Fruit fly (Drosophila melanogaster) whole organism, embryonic: Measurements from ENCODE around the gene P5CDh2.
A peak's percentile ranks its signal among the peaks of the same experiment; 100 is the strongest.

Experiments used
- Blimp-1 ChIP-seq: fragments of 200-800 bp; sonication (Bioruptor generic); optimal IDR thresholded peaks from 3 replicates; lab custom pipeline; 2018; ENCODE audit warnings: missing biosample characterization, missing genetic modification characterization, mild to moderate bottlenecking, moderate library complexity, missing genetic modification reagents
- CG10431 ChIP-seq: fragments of 200-800 bp; sonication (Bioruptor generic); optimal IDR thresholded peaks from 3 replicates; lab custom pipeline; 2018; ENCODE audit warnings: missing biosample characterization, mild to moderate bottlenecking, missing genetic modification characterization
- CG10979 ChIP-seq: fragments of 200-800 bp; sonication (Bioruptor generic); optimal IDR thresholded peaks from 2 replicates; lab custom pipeline; 2018; ENCODE audit warnings: missing biosample characterization, mild to moderate bottlenecking, missing genetic modification characterization, moderate library complexity
- CG12391 ChIP-seq: fragments of 200-800 bp; sonication (Bioruptor generic); optimal IDR thresholded peaks from 3 replicates; lab custom pipeline; 2018; ENCODE audit warnings: missing biosample characterization, mild to moderate bottlenecking, missing genetic modification characterization, moderate library complexity
- CG13424 ChIP-seq: fragments of 200-800 bp; sonication (Bioruptor generic); optimal IDR thresholded peaks from 2 replicates; lab custom pipeline; 2019; ENCODE audit warnings: missing biosample characterization, mild to moderate bottlenecking, missing genetic modification characterization, moderate library complexity
- CG14710 ChIP-seq: fragments of 200-800 bp; sonication (Bioruptor generic); optimal IDR thresholded peaks from 3 replicates; lab custom pipeline; 2019; ENCODE audit warnings: missing biosample characterization, mild to moderate bottlenecking, missing genetic modification characterization, moderate library complexity
- CG15479 ChIP-seq: fragments of 200-800 bp; sonication (Bioruptor generic); optimal IDR thresholded peaks from 3 replicates; lab custom pipeline; 2019; ENCODE audit warnings: missing biosample characterization, mild to moderate bottlenecking, missing genetic modification characterization, moderate library complexity
- CG15601 ChIP-seq: fragments of 200-800 bp; sonication (Bioruptor generic); optimal IDR thresholded peaks from 3 replicates; lab custom pipeline; 2019; ENCODE audit warnings: missing biosample characterization, mild to moderate bottlenecking, missing genetic modification characterization, moderate library complexity
- CG17361 ChIP-seq: fragments of 200-800 bp; sonication (Bioruptor generic); IDR thresholded peaks from 3 replicates; pipeline ENCODE4 v1.3.6; 2022; ENCODE audit warnings: missing biosample characterization, missing genetic modification characterization
- CG17829 ChIP-seq: fragments of 200-800 bp; optimal IDR thresholded peaks from 2 replicates; lab custom pipeline; 2019; ENCODE audit warnings: missing biosample characterization, mild to moderate bottlenecking, missing genetic modification characterization, moderate library complexity
- CG18262 ChIP-seq: fragments of 200-800 bp; optimal IDR thresholded peaks from 3 replicates; lab custom pipeline; 2019; ENCODE audit warnings: missing biosample characterization, mild to moderate bottlenecking, missing genetic modification characterization, moderate library complexity
- CG2712 ChIP-seq: fragments of 200-800 bp; optimal IDR thresholded peaks from 3 replicates; lab custom pipeline; 2019; ENCODE audit warnings: missing biosample characterization, mild to moderate bottlenecking, missing genetic modification characterization, moderate library complexity
- CG33557 ChIP-seq: fragments of 200-800 bp; sonication (Bioruptor generic); optimal IDR thresholded peaks from 2 replicates; lab custom pipeline; 2019; ENCODE audit warnings: missing biosample characterization, mild to moderate bottlenecking, missing genetic modification characterization, moderate library complexity
- CG4424 ChIP-seq: fragments of 200-800 bp; sonication (Bioruptor generic); optimal IDR thresholded peaks from 3 replicates; lab custom pipeline; 2016; ENCODE audit warnings: missing biosample characterization, missing genetic modification characterization
- CG6254 ChIP-seq: fragments of 200-800 bp; sonication (Bioruptor generic); optimal IDR thresholded peaks from 3 replicates; lab custom pipeline; 2017; ENCODE audit warnings: mild to moderate bottlenecking, missing biosample characterization, missing genetic modification reagents, missing genetic modification characterization
- CG7786 ChIP-seq: fragments of 200-800 bp; sonication (Bioruptor generic); optimal IDR thresholded peaks from 2 replicates; lab custom pipeline; 2016; ENCODE audit warnings: missing biosample characterization, missing genetic modification characterization
- CG7839 ChIP-seq: fragments of 200-800 bp; sonication (Bioruptor generic); optimal IDR thresholded peaks from 3 replicates; lab custom pipeline; 2018; ENCODE audit warnings: missing biosample characterization, mild to moderate bottlenecking, missing genetic modification characterization, moderate library complexity
- CG8290 ChIP-seq, 3 experiments: fragments of 200-800 bp; sonication (Bioruptor generic); optimal IDR thresholded peaks; 2 replicates each; lab custom pipeline; 2016 to 2019; ENCODE audit warnings: missing biosample characterization in 3 of 3, missing genetic modification characterization in 3 of 3, mild to moderate bottlenecking in 2 of 3, moderate library complexity in 1 of 3
- CG8388 ChIP-seq: fragments of 200-800 bp; sonication (Bioruptor generic); optimal IDR thresholded peaks from 2 replicates; lab custom pipeline; 2019; ENCODE audit warnings: missing biosample characterization, mild to moderate bottlenecking, missing genetic modification characterization, moderate library complexity
- CG9437 ChIP-seq: fragments of 200-800 bp; sonication (Bioruptor generic); optimal IDR thresholded peaks from 2 replicates; lab custom pipeline; 2018; ENCODE audit warnings: missing biosample characterization, mild to moderate bottlenecking, missing genetic modification characterization
- CG9727 ChIP-seq: fragments of 200-800 bp; sonication (Bioruptor generic); optimal IDR thresholded peaks from 3 replicates; lab custom pipeline; 2017; ENCODE audit warnings: missing biosample characterization, mild to moderate bottlenecking, missing genetic modification characterization
- CoRest ChIP-seq: fragments of 200-800 bp; sonication (Bioruptor generic); optimal IDR thresholded peaks from 3 replicates; lab custom pipeline; 2018; ENCODE audit warnings: missing biosample characterization, mild to moderate bottlenecking, missing genetic modification characterization, moderate library complexity
- D ChIP-seq, 2 experiments: fragments of 200-800 bp in 1 of 2; fragments of >200 bp in 1 of 2; sonication (Bioruptor generic) in 1 of 2; optimal IDR thresholded peaks; 2 replicates in 1 of 2; 3 replicates in 1 of 2; lab custom pipeline; 2017; ENCODE audit warnings: mild to moderate bottlenecking in 1 of 2, missing biosample characterization in 1 of 2, missing genetic modification characterization in 1 of 2, missing genetic modification reagents in 1 of 2
- Hr78 ChIP-seq, 2 experiments: fragments of 200-800 bp in 1 of 2; fragments of >200 bp in 1 of 2; sonication (Bioruptor generic) in 1 of 2; optimal IDR thresholded peaks; 2 replicates each; lab custom pipeline; 2017 to 2019; ENCODE audit warnings: missing biosample characterization in 2 of 2, missing genetic modification characterization in 2 of 2, mild to moderate bottlenecking in 1 of 2, moderate library complexity in 1 of 2
- Kr ChIP-seq: fragments of 200-800 bp; sonication (Bioruptor generic); optimal IDR thresholded peaks from 2 replicates; lab custom pipeline; 2017; ENCODE audit warnings: missing biosample characterization, mild to moderate bottlenecking, missing genetic modification characterization
- Nf-YA ChIP-seq: fragments of 200-800 bp; sonication (Bioruptor generic); IDR thresholded peaks from 2 replicates; pipeline ENCODE4 v1.3.6; 2022; ENCODE audit warnings: missing biosample characterization, missing genetic modification characterization
- Oli ChIP-seq: fragments of 200-800 bp; sonication (Bioruptor generic); optimal IDR thresholded peaks from 2 replicates; lab custom pipeline; 2018; ENCODE audit warnings: missing biosample characterization, mild to moderate bottlenecking, missing genetic modification characterization, moderate library complexity
- Rfx ChIP-seq: fragments of 200-800 bp; sonication (Bioruptor generic); IDR thresholded peaks from 2 replicates; pipeline ENCODE4 v1.3.6; 2022; ENCODE audit warnings: missing biosample characterization, missing genetic modification characterization
- Sox100B ChIP-seq: fragments of 200-800 bp; sonication (Bioruptor generic); optimal IDR thresholded peaks from 3 replicates; lab custom pipeline; 2018; ENCODE audit warnings: missing biosample characterization, mild to moderate bottlenecking, missing genetic modification characterization
- Stat92E ChIP-seq, 3 experiments: fragments of >200 bp in 2 of 3; fragments of 200-800 bp in 1 of 3; sonication (Bioruptor generic) in 1 of 3; optimal IDR thresholded peaks; 2 replicates each; lab custom pipeline; 2017 to 2019; ENCODE audit warnings: missing biosample characterization in 3 of 3, missing genetic modification characterization in 3 of 3, mild to moderate bottlenecking in 1 of 3, moderate library complexity in 1 of 3
- Taf1 ChIP-seq: fragments of 200-800 bp; sonication (Bioruptor generic); IDR thresholded peaks from 2 replicates; pipeline ENCODE4 v1.3.6; 2022; ENCODE audit warnings: missing biosample characterization, missing genetic modification characterization
- dati ChIP-seq: fragments of 200-800 bp; sonication (Bioruptor generic); IDR thresholded peaks from 2 replicates; pipeline ENCODE4 v1.3.6; 2022; ENCODE audit warnings: missing biosample characterization, missing genetic modification characterization
- dmrt11E ChIP-seq: fragments of 200-800 bp; sonication (Bioruptor generic); optimal IDR thresholded peaks from 3 replicates; lab custom pipeline; 2018; ENCODE audit warnings: missing biosample characterization, mild to moderate bottlenecking, missing genetic modification characterization, moderate library complexity
- ewg ChIP-seq: fragments of 200-800 bp; sonication (Bioruptor generic); optimal IDR thresholded peaks from 3 replicates; lab custom pipeline; 2017; ENCODE audit warnings: mild to moderate bottlenecking, missing biosample characterization, missing genetic modification reagents, missing genetic modification characterization
- fd96Cb ChIP-seq: fragments of 200-800 bp; sonication (Bioruptor generic); optimal IDR thresholded peaks from 2 replicates; lab custom pipeline; 2018; ENCODE audit warnings: missing biosample characterization, mild to moderate bottlenecking, missing genetic modification characterization, moderate library complexity
- fru ChIP-seq: fragments of >200 bp; optimal IDR thresholded peaks from 2 replicates; lab custom pipeline; 2017
- gsb-n ChIP-seq: fragments of 200-800 bp; sonication (Bioruptor generic); optimal IDR thresholded peaks from 3 replicates; lab custom pipeline; 2018; ENCODE audit warnings: missing biosample characterization, mild to moderate bottlenecking, missing genetic modification characterization
- hbn ChIP-seq: fragments of 200-800 bp; sonication (Bioruptor generic); IDR thresholded peaks from 2 replicates; pipeline ENCODE4 v1.3.6; 2022; ENCODE audit warnings: missing biosample characterization, missing genetic modification characterization; ENCODE audit not compliant: partially characterized antibody
- knrl ChIP-seq: fragments of 200-800 bp; sonication (Bioruptor generic); IDR thresholded peaks from 3 replicates; pipeline ENCODE4 v1.3.6; 2022; ENCODE audit warnings: missing biosample characterization, missing genetic modification characterization; ENCODE audit not compliant: partially characterized antibody
- lola ChIP-seq, 3 experiments: fragments of >200 bp in 2 of 3; fragments of 200-800 bp in 1 of 3; sonication (Bioruptor generic) in 1 of 3; optimal IDR thresholded peaks; 2 replicates each; lab custom pipeline; 2017 to 2019; ENCODE audit warnings: missing biosample characterization in 3 of 3, missing genetic modification characterization in 3 of 3, mild to moderate bottlenecking in 1 of 3, moderate library complexity in 1 of 3
- pho ChIP-seq: fragments of 200-800 bp; sonication (Bioruptor generic); optimal IDR thresholded peaks from 2 replicates; lab custom pipeline; 2016; ENCODE audit warnings: missing biosample characterization, missing genetic modification characterization
- run ChIP-seq: fragments of 200-800 bp; sonication (Bioruptor generic); optimal IDR thresholded peaks from 3 replicates; lab custom pipeline; 2018; ENCODE audit warnings: missing biosample characterization, mild to moderate bottlenecking, missing genetic modification characterization
- sc ChIP-seq, 3 experiments: fragments of >200 bp in 2 of 3; fragments of 200-800 bp in 1 of 3; sonication (Bioruptor generic) in 1 of 3; optimal IDR thresholded peaks; 2 replicates in 2 of 3; 3 replicates in 1 of 3; lab custom pipeline; 2017; ENCODE audit warnings: mild to moderate bottlenecking in 1 of 3, missing biosample characterization in 1 of 3, missing genetic modification characterization in 1 of 3, missing genetic modification reagents in 1 of 3
- shn ChIP-seq: fragments of 200-800 bp; sonication (Bioruptor generic); optimal IDR thresholded peaks from 3 replicates; lab custom pipeline; 2016; ENCODE audit warnings: missing biosample characterization, missing genetic modification characterization
- trem ChIP-seq: fragments of 200-800 bp; optimal IDR thresholded peaks from 3 replicates; lab custom pipeline; 2019; ENCODE audit warnings: missing biosample characterization, mild to moderate bottlenecking, missing genetic modification characterization, moderate library complexity
- wek ChIP-seq: fragments of 200-800 bp; sonication (Bioruptor generic); optimal IDR thresholded peaks from 3 replicates; lab custom pipeline; 2018; ENCODE audit warnings: missing biosample characterization, mild to moderate bottlenecking, missing genetic modification characterization, moderate library complexity
- z ChIP-seq: fragments of 200-800 bp; sonication (Bioruptor generic); IDR thresholded peaks from 3 replicates; pipeline ENCODE4 v1.3.6; 2022; ENCODE audit warnings: missing biosample characterization, missing genetic modification characterization

P5CDh2 gene

DNA sequence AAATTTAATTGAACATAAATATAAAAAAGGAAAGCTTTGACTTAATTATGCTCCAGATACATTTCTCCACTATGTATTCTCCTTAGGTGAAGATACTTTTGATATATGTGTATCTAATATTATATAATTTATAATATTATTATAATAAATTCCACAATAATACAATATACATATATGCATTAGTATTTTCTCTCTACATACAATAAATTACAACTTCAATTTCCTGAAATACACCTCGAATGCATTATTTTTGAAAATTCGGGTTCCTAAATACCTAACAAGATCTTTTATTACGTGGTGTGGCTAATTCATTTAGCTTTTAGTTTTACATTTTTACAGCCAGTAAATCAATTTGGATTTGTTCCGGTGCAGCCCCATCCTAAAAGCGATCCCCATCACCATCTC lies 47.4 kb upstream of the P5CDh2 start (continued):
- TF ChIP-seq sc (optimal IDR thresholded peaks at IDR 0.05; lab: Kevin White, UChicago) (no peak), sc (GFP tag; optimal IDR thresholded peaks at IDR 0.05; lab: Kevin White, UChicago) (peak; percentile 11), lola (GFP tag; optimal IDR thresholded peaks at IDR 0.05; lab: Kevin White, UChicago) (peak in 1 of 3 experiments; percentile 76), CG8290 (GFP tag; optimal IDR thresholded peaks at IDR 0.05; lab: Kevin White, UChicago) (no peak), CG8290 (tag; optimal IDR thresholded peaks at IDR 0.05; lab: Kevin White, UChicago) (no peak), CG17361 (GFP tag; lab: Robert Waterston, UW) (peak; percentile 76), fd96Cb (tag; lab: Kevin White, UChicago) (peak; percentile 42), dati (GFP tag; lab: Robert Waterston, UW) (no peak), gsb-n (tag; lab: Kevin White, UChicago) (peak; percentile 33), Rfx (GFP tag; lab: Robert Waterston, UW) (no peak), CG2712 (peak; percentile 72), knrl (GFP tag; lab: Robert Waterston, UW) (no peak), CG8388 (peak; percentile 48), CG12391 (peak; percentile 41), Oli (tag; lab: Kevin White, UChicago) (peak; percentile 15), CG6254 (GFP tag; lab: Kevin White, UChicago) (peak; percentile 23), Kr (GFP tag; lab: Kevin White, UChicago) (no peak), CG7839 (peak; percentile 36), Stat92E (GFP tag; optimal IDR thresholded peaks at IDR 0.05; lab: Kevin White, UChicago) (peak in 1 of 3 experiments; percentile 23), z (no peak), CG17829 (tag; lab: Kevin White, UChicago) (peak; percentile 49), CG14710 (peak; percentile 72), CG18262 (peak; percentile 80), shn (no peak), Hr78 (GFP tag; optimal IDR thresholded peaks at IDR 0.05; lab: Kevin White, UChicago) (no peak), CG15479 (no peak), CG33557 (GFP tag; lab: Kevin White, UChicago) (peak; percentile 52), hbn (no peak), ewg (GFP tag; lab: Kevin White, UChicago) (no peak), CoRest (tag; lab: Kevin White, UChicago) (peak; percentile 38), CG9437 (GFP tag; lab: Kevin White, UChicago) (peak; percentile 3), CG4424 (peak; percentile 2), pho (GFP tag; lab: Kevin White, UChicago) (no peak), dmrt11E (peak; percentile 75), CG13424 (tag; lab: Kevin White, UChicago) (peak; percentile 9), CG9727 (GFP tag; lab: Kevin White, UChicago) (peak; percentile 21), CG10431 (GFP tag; lab: Kevin White, UChicago) (no peak), CG7786 (no peak), Sox100B (peak; percentile 15), CG10979 (tag; lab: Kevin White, UChicago) (peak; percentile 81), CG15601 (tag; lab: Kevin White, UChicago) (peak; percentile 21), wek (GFP tag; lab: Kevin White, UChicago) (no peak), Taf1 (GFP tag; lab: Robert Waterston, UW) (no peak), run (tag; lab: Kevin White, UChicago) (no peak), D (optimal IDR thresholded peaks at IDR 0.05; lab: Kevin White, UChicago) (no peak), D (GFP tag; optimal IDR thresholded peaks at IDR 0.05; lab: Kevin White, UChicago) (peak; percentile 14), Nf-YA (GFP tag; lab: Robert Waterston, UW) (no peak), trem (tag; lab: Kevin White, UChicago) (peak; percentile 42), fru (no peak), Blimp-1 (peak; percentile 60)
